Worm (Caenorhabditis elegans): ENCODE data around the gene F53C3.6.

F53C3.6 gene

ce11 chrII:3947404-3947803 is 49.5 kb downstream of the F53C3.6 start:
- TF ChIP-seq skn-1 (tag; optimal IDR thresholded peaks at IDR 0.05) (no peak), nfya-1 (tag; optimal IDR thresholded peaks at IDR 0.05; ENCODE audit: insufficient read depth) (peak; percentile 83), jun-1 (tag; optimal IDR thresholded peaks at IDR 0.05) (no peak), nhr-23 (tag; optimal IDR thresholded peaks at IDR 0.05) (no peak), elt-3 (tag; optimal IDR thresholded peaks at IDR 0.05) (no peak)

- TF ChIP-seq nhr-77 (tag; optimal IDR thresholded peaks at IDR 0.05) (no peak), unc-39 (tag; optimal IDR thresholded peaks at IDR 0.05) (no peak), nfya-1 (tag; optimal IDR thresholded peaks at IDR 0.05; ENCODE audit: insufficient read depth) (peak; percentile 35), aly-2 (tag; optimal IDR thresholded peaks at IDR 0.05) (no peak), elt-2 (tag; optimal IDR thresholded peaks at IDR 0.05) (no peak), lin-39 (tag; optimal IDR thresholded peaks at IDR 0.05) (peak; percentile 28), hmg-11 (tag; optimal IDR thresholded peaks at IDR 0.05) (peak; percentile 15)
These were observed 50.6 kb downstream of the F53C3.6 start for ce11 chrII:3948507-3948906.

- TF ChIP-seq elt-2 (tag; optimal IDR thresholded peaks at IDR 0.05): no peak
These were observed 52.1 kb downstream of the F53C3.6 start, which contains the start of gene sea-2 for ce11 chrII:3950077-3950476. TSS of gene sea-2 (plus strand) at chrII:3950377.

Measured in whole organism, L3 larva.